Fruit fly (Drosophila melanogaster) whole organism, embryonic: ENCODE measurements around the gene Cbl.

Experiments used
- CG10321 ChIP-seq: fragments of 200-800 bp; sonication (Bioruptor generic); IDR thresholded peaks from 2 replicates; pipeline ENCODE4 v1.3.6; 2022; ENCODE audit warnings: missing biosample characterization, missing genetic modification characterization
- CG10565 ChIP-seq: fragments of 200-800 bp; sonication (Bioruptor generic); optimal IDR thresholded peaks from 3 replicates; lab custom pipeline; 2016; ENCODE audit warnings: missing biosample characterization, mild to moderate bottlenecking, missing genetic modification characterization
- CG12942 ChIP-seq: fragments of 200-800 bp; sonication (Bioruptor generic); optimal IDR thresholded peaks from 3 replicates; lab custom pipeline; 2016; ENCODE audit warnings: missing biosample characterization, missing genetic modification characterization
- CG15269 ChIP-seq: fragments of 200-800 bp; sonication (Bioruptor generic); optimal IDR thresholded peaks from 2 replicates; lab custom pipeline; 2018; ENCODE audit warnings: missing biosample characterization, mild to moderate bottlenecking, missing genetic modification characterization, moderate library complexity
- CG16779 ChIP-seq: fragments of 200-800 bp; sonication (Bioruptor generic); IDR thresholded peaks from 2 replicates; pipeline ENCODE4 v1.3.6; 2022; ENCODE audit warnings: missing biosample characterization, missing genetic modification characterization
- CG17186 ChIP-seq: fragments of 200-800 bp; sonication (Bioruptor generic); optimal IDR thresholded peaks from 3 replicates; lab custom pipeline; 2017; ENCODE audit warnings: missing biosample characterization, missing genetic modification reagents, missing genetic modification characterization
- CG17912 ChIP-seq: fragments of 200-800 bp; sonication (Bioruptor generic); optimal IDR thresholded peaks from 2 replicates; lab custom pipeline; 2018; ENCODE audit warnings: missing biosample characterization, mild to moderate bottlenecking, missing genetic modification characterization
- CG18599 ChIP-seq: fragments of 200-800 bp; sonication (Bioruptor generic); optimal IDR thresholded peaks from 3 replicates; lab custom pipeline; 2017; ENCODE audit warnings: missing biosample characterization, missing genetic modification characterization, mild to moderate bottlenecking, moderate library complexity, missing genetic modification reagents
- CG2129 ChIP-seq: fragments of 200-800 bp; sonication (Bioruptor generic); IDR thresholded peaks from 2 replicates; pipeline ENCODE4 v1.3.6; 2022; ENCODE audit warnings: missing biosample characterization, missing genetic modification characterization; ENCODE audit not compliant: partially characterized antibody
- CG31441 ChIP-seq: fragments of 200-800 bp; sonication (Bioruptor generic); IDR thresholded peaks from 2 replicates; pipeline ENCODE4 v1.3.6; 2022; ENCODE audit warnings: missing biosample characterization, missing genetic modification characterization
- CG32772 ChIP-seq: fragments of 200-800 bp; sonication (Bioruptor generic); IDR thresholded peaks from 2 replicates; pipeline ENCODE4 v1.3.6; 2022; ENCODE audit warnings: missing biosample characterization, missing genetic modification characterization
- CG4707 ChIP-seq: fragments of 200-800 bp; sonication (Bioruptor generic); optimal IDR thresholded peaks from 2 replicates; lab custom pipeline; 2018; ENCODE audit warnings: missing biosample characterization, mild to moderate bottlenecking, missing genetic modification characterization, moderate library complexity
- CG6689 ChIP-seq: fragments of 200-800 bp; sonication (Bioruptor generic); IDR thresholded peaks from 2 replicates; pipeline ENCODE4 v1.3.6; 2022; ENCODE audit warnings: missing biosample characterization, missing genetic modification characterization
- CG6765 ChIP-seq: fragments of 200-800 bp; sonication (Bioruptor generic); optimal IDR thresholded peaks from 3 replicates; lab custom pipeline; 2017; ENCODE audit warnings: missing biosample characterization, mild to moderate bottlenecking, missing genetic modification characterization
- CG7987 ChIP-seq: fragments of 200-800 bp; sonication (Bioruptor generic); optimal IDR thresholded peaks from 2 replicates; lab custom pipeline; 2018; ENCODE audit warnings: missing biosample characterization, mild to moderate bottlenecking, missing genetic modification characterization, moderate library complexity
- CrebB ChIP-seq: fragments of 200-800 bp; sonication (Bioruptor generic); optimal IDR thresholded peaks from 3 replicates; lab custom pipeline; 2018; ENCODE audit warnings: missing biosample characterization, mild to moderate bottlenecking, missing genetic modification characterization
- Dp ChIP-seq: fragments of 200-800 bp; sonication (Bioruptor generic); optimal IDR thresholded peaks from 2 replicates; lab custom pipeline; 2018; ENCODE audit warnings: missing biosample characterization, mild to moderate bottlenecking, missing genetic modification characterization, moderate library complexity
- Eip74EF ChIP-seq, 2 experiments: fragments of 200-800 bp in 1 of 2; fragments of >200 bp in 1 of 2; sonication (Bioruptor generic) in 1 of 2; optimal IDR thresholded peaks; 2 replicates each; lab custom pipeline; 2017 to 2019; ENCODE audit warnings: missing biosample characterization in 2 of 2, missing genetic modification characterization in 2 of 2, mild to moderate bottlenecking in 1 of 2, moderate library complexity in 1 of 2
- Ets97D ChIP-seq: fragments of 200-800 bp; sonication (Bioruptor generic); optimal IDR thresholded peaks from 3 replicates; lab custom pipeline; 2016; ENCODE audit warnings: missing biosample characterization, missing genetic modification characterization
- Hr51 ChIP-seq, 2 experiments: fragments of 200-800 bp; sonication (Bioruptor generic); optimal IDR thresholded peaks; 2 replicates in 1 of 2; 3 replicates in 1 of 2; lab custom pipeline; 2016 to 2018; ENCODE audit warnings: missing biosample characterization in 2 of 2, missing genetic modification characterization in 2 of 2, mild to moderate bottlenecking in 1 of 2, moderate library complexity in 1 of 2
- MBD-R2 ChIP-seq: fragments of 200-800 bp; sonication (Bioruptor generic); IDR thresholded peaks from 2 replicates; pipeline ENCODE4 v1.3.6; 2022; ENCODE audit warnings: missing biosample characterization, missing genetic modification characterization
- Mes4 ChIP-seq: fragments of 200-800 bp; sonication (Bioruptor generic); optimal IDR thresholded peaks from 2 replicates; lab custom pipeline; 2016; ENCODE audit warnings: missing biosample characterization, missing genetic modification characterization
- Oaz ChIP-seq: fragments of 200-800 bp; sonication (Bioruptor generic); IDR thresholded peaks from 2 replicates; pipeline ENCODE4 v1.3.6; 2022; ENCODE audit warnings: missing biosample characterization, missing genetic modification characterization
- Poxn ChIP-seq: fragments of 200-800 bp; sonication (Bioruptor generic); IDR thresholded peaks from 2 replicates; pipeline ENCODE4 v1.3.6; 2022; ENCODE audit warnings: missing biosample characterization, missing genetic modification characterization
- Six4 ChIP-seq: fragments of 200-800 bp; sonication (Bioruptor generic); optimal IDR thresholded peaks from 2 replicates; lab custom pipeline; 2016; ENCODE audit warnings: missing biosample characterization, missing genetic modification characterization
- Taf1 ChIP-seq: fragments of 200-800 bp; sonication (Bioruptor generic); IDR thresholded peaks from 2 replicates; pipeline ENCODE4 v1.3.6; 2022; ENCODE audit warnings: missing biosample characterization, missing genetic modification characterization
- crc ChIP-seq: fragments of 200-800 bp; sonication (Bioruptor generic); optimal IDR thresholded peaks from 2 replicates; lab custom pipeline; 2016; ENCODE audit warnings: missing biosample characterization, missing genetic modification characterization
- dmrt99B ChIP-seq: fragments of 200-800 bp; sonication (Bioruptor generic); optimal IDR thresholded peaks from 2 replicates; lab custom pipeline; 2018; ENCODE audit warnings: missing biosample characterization, mild to moderate bottlenecking, missing genetic modification characterization, moderate library complexity
- dpn ChIP-seq, 2 experiments: fragments of 200-800 bp; sonication (Bioruptor generic); optimal IDR thresholded peaks; 3 replicates each; lab custom pipeline; 2016; ENCODE audit warnings: missing biosample characterization in 2 of 2, missing genetic modification characterization in 2 of 2
- eyg ChIP-seq: fragments of 200-800 bp; sonication (Bioruptor generic); optimal IDR thresholded peaks from 3 replicates; lab custom pipeline; 2016; ENCODE audit warnings: missing biosample characterization, missing genetic modification characterization
- ftz-f1 ChIP-seq: fragments of 200-800 bp; sonication (Bioruptor generic); optimal IDR thresholded peaks from 2 replicates; lab custom pipeline; 2016; ENCODE audit warnings: missing biosample characterization, missing genetic modification characterization
- gem ChIP-seq: fragments of 200-800 bp; sonication (Bioruptor generic); optimal IDR thresholded peaks from 2 replicates; lab custom pipeline; 2019; ENCODE audit warnings: missing biosample characterization, mild to moderate bottlenecking, missing genetic modification characterization, moderate library complexity
- gsb-n ChIP-seq: fragments of 200-800 bp; sonication (Bioruptor generic); optimal IDR thresholded peaks from 3 replicates; lab custom pipeline; 2018; ENCODE audit warnings: missing biosample characterization, mild to moderate bottlenecking, missing genetic modification characterization
- jing ChIP-seq: fragments of 200-800 bp; sonication (Bioruptor generic); optimal IDR thresholded peaks from 2 replicates; lab custom pipeline; 2018; ENCODE audit warnings: missing biosample characterization, mild to moderate bottlenecking, missing genetic modification characterization
- mam ChIP-seq: fragments of 200-800 bp; sonication (Bioruptor generic); optimal IDR thresholded peaks from 3 replicates; lab custom pipeline; 2016; ENCODE audit warnings: missing biosample characterization, missing genetic modification characterization
- nerfin-1 ChIP-seq: fragments of 200-800 bp; sonication (Bioruptor generic); optimal IDR thresholded peaks from 3 replicates; lab custom pipeline; 2019; ENCODE audit warnings: missing biosample characterization, mild to moderate bottlenecking, missing genetic modification characterization, moderate library complexity
- onecut ChIP-seq: fragments of 200-800 bp; sonication (Bioruptor generic); IDR thresholded peaks from 2 replicates; pipeline ENCODE4 v1.3.6; 2022; ENCODE audit warnings: missing biosample characterization, missing genetic modification characterization
- p53 ChIP-seq: fragments of 200-800 bp; sonication (Bioruptor generic); optimal IDR thresholded peaks from 2 replicates; lab custom pipeline; 2016; ENCODE audit warnings: missing biosample characterization, missing genetic modification characterization
- peb ChIP-seq: fragments of 200-800 bp; sonication (Bioruptor generic); IDR thresholded peaks from 2 replicates; pipeline ENCODE4 v1.3.6; 2022; ENCODE audit warnings: missing biosample characterization, missing genetic modification characterization
- phol ChIP-seq: fragments of 200-800 bp; sonication (Bioruptor generic); optimal IDR thresholded peaks from 3 replicates; lab custom pipeline; 2018; ENCODE audit warnings: missing biosample characterization, mild to moderate bottlenecking, missing genetic modification characterization, moderate library complexity
- rib ChIP-seq: fragments of 200-800 bp; sonication (Bioruptor generic); IDR thresholded peaks from 2 replicates; pipeline ENCODE4 v1.3.6; 2022; ENCODE audit warnings: missing biosample characterization, missing genetic modification characterization
- sc ChIP-seq, 3 experiments: fragments of >200 bp in 2 of 3; fragments of 200-800 bp in 1 of 3; sonication (Bioruptor generic) in 1 of 3; optimal IDR thresholded peaks; 2 replicates in 2 of 3; 3 replicates in 1 of 3; lab custom pipeline; 2017; ENCODE audit warnings: mild to moderate bottlenecking in 1 of 3, missing biosample characterization in 1 of 3, missing genetic modification characterization in 1 of 3, missing genetic modification reagents in 1 of 3
- shn ChIP-seq: fragments of 200-800 bp; sonication (Bioruptor generic); optimal IDR thresholded peaks from 3 replicates; lab custom pipeline; 2016; ENCODE audit warnings: missing biosample characterization, missing genetic modification characterization
- sim ChIP-seq: fragments of 200-800 bp; sonication (Bioruptor generic); IDR thresholded peaks from 2 replicates; pipeline ENCODE4 v1.3.6; 2022; ENCODE audit warnings: missing biosample characterization, missing genetic modification characterization
- sisA ChIP-seq: fragments of 200-800 bp; sonication (Bioruptor generic); IDR thresholded peaks from 2 replicates; pipeline ENCODE4 v1.3.6; 2022; ENCODE audit warnings: missing biosample characterization, missing genetic modification characterization
- slou ChIP-seq: fragments of 200-800 bp; sonication (Bioruptor generic); optimal IDR thresholded peaks from 3 replicates; lab custom pipeline; 2016; ENCODE audit warnings: missing biosample characterization, missing genetic modification characterization
- wek ChIP-seq: fragments of 200-800 bp; sonication (Bioruptor generic); optimal IDR thresholded peaks from 3 replicates; lab custom pipeline; 2018; ENCODE audit warnings: missing biosample characterization, mild to moderate bottlenecking, missing genetic modification characterization, moderate library complexity
- zfh2 ChIP-seq: fragments of 200-800 bp; sonication (Bioruptor generic); optimal IDR thresholded peaks from 2 replicates; lab custom pipeline; 2016; ENCODE audit warnings: missing biosample characterization, missing genetic modification characterization

Cbl gene

dm6 chr3L:8455015-8455908, 30.5 kb downstream of the Cbl start (continued):
- TF ChIP-seq sisA (GFP tag; lab: Robert Waterston, UW), result peak; percentile 58
- TF ChIP-seq gem (tag; lab: Kevin White, UChicago), result peak; percentile 93
- TF ChIP-seq sc (optimal IDR thresholded peaks at IDR 0.05; lab: Kevin White, UChicago), result no peak
- TF ChIP-seq sc (GFP tag; optimal IDR thresholded peaks at IDR 0.05; lab: Kevin White, UChicago), result peak; percentile 59
- TF ChIP-seq wek (GFP tag; lab: Kevin White, UChicago), result no peak
- peak; percentile 37 for TF ChIP-seq jing (GFP tag; lab: Kevin White, UChicago)
- TF ChIP-seq CG4707 (GFP tag; lab: Kevin White, UChicago), result peak; percentile 20
- TF ChIP-seq mam (GFP tag; lab: Kevin White, UChicago), result peak; percentile 67
- TF ChIP-seq slou (GFP tag; lab: Kevin White, UChicago), result peak; percentile 83
- peak; percentile 14 for TF ChIP-seq CG17186 (GFP tag; lab: Kevin White, UChicago)
- peak; percentile 71 to 78 for TF ChIP-seq dpn (GFP tag; optimal IDR thresholded peaks at IDR 0.05; lab: Kevin White, UChicago)
- TF ChIP-seq nerfin-1, result peak; percentile 79
- TF ChIP-seq CG6765, result peak; percentile 92
- TF ChIP-seq CG18599 (GFP tag; lab: Kevin White, UChicago), result peak; percentile 97
- no peak for TF ChIP-seq shn (GFP tag; lab: Kevin White, UChicago)
- TF ChIP-seq dmrt99B (tag; lab: Kevin White, UChicago), result peak; percentile 95
- peak; percentile 83 for TF ChIP-seq CG6689 (GFP tag; lab: Robert Waterston, UW)
- peak; percentile 90 for TF ChIP-seq Six4 (GFP tag; lab: Kevin White, UChicago)
- peak; percentile 68 for TF ChIP-seq onecut
- peak; percentile 0 for TF ChIP-seq eyg
- peak; percentile 73 for TF ChIP-seq crc (GFP tag; lab: Kevin White, UChicago)
- TF ChIP-seq CrebB, result peak; percentile 70
- peak in 1 of 2 experiments; percentile 94 for TF ChIP-seq Eip74EF (GFP tag; optimal IDR thresholded peaks at IDR 0.05; lab: Kevin White, UChicago)
- TF ChIP-seq rib, result peak; percentile 48; the same call in 1 of the 2 replicates
- no peak for TF ChIP-seq CG16779 (GFP tag; lab: Robert Waterston, UW)
- TF ChIP-seq ftz-f1 (GFP tag; lab: Kevin White, UChicago), result no peak
- TF ChIP-seq CG10565, result no peak
- no peak for TF ChIP-seq Dp (GFP tag; lab: Kevin White, UChicago)
- TF ChIP-seq Ets97D, result peak; percentile 36
- peak; percentile 42 for TF ChIP-seq zfh2
- TF ChIP-seq CG32772 (GFP tag; lab: Robert Waterston, UW), result peak; percentile 62
- no peak for TF ChIP-seq CG17912 (GFP tag; lab: Kevin White, UChicago)
- TF ChIP-seq peb, result no peak; the same call in 1 of the 2 replicates
- TF ChIP-seq CG31441 (GFP tag; lab: Robert Waterston, UW), result peak; percentile 96
- peak; percentile 76 for TF ChIP-seq CG12942 (GFP tag; lab: Kevin White, UChicago)
- peak; percentile 86 for TF ChIP-seq gsb-n (tag; lab: Kevin White, UChicago)
- TF ChIP-seq Oaz (GFP tag; lab: Robert Waterston, UW), result 0 out of 2 replicates have a peak, but pooled peaks have one; percentile 49
- peak; percentile 89 for TF ChIP-seq CG15269 (tag; lab: Kevin White, UChicago)
- TF ChIP-seq Poxn (GFP tag; lab: Robert Waterston, UW), result no peak
- TF ChIP-seq CG7987 (GFP tag; lab: Kevin White, UChicago), result peak; percentile 60
- TF ChIP-seq Hr51 (GFP tag; optimal IDR thresholded peaks at IDR 0.05; lab: Kevin White, UChicago), result peak; percentile 57 to 95
- TF ChIP-seq phol, result peak; percentile 91
- TF ChIP-seq Mes4 (GFP tag; lab: Kevin White, UChicago), result peak; percentile 34
- TF ChIP-seq Taf1, result peak; percentile 54; the same call in 1 of the 2 replicates
- TF ChIP-seq sim (GFP tag; lab: Robert Waterston, UW), result peak; percentile 47; the same call in 1 of the 2 replicates
- TF ChIP-seq CG2129 (GFP tag; lab: Robert Waterston, UW), result no peak
- no peak for TF ChIP-seq p53 (GFP tag; lab: Kevin White, UChicago)
- peak; percentile 47 for TF ChIP-seq MBD-R2 (GFP tag; lab: Robert Waterston, UW)
- TF ChIP-seq CG10321, result no peak
